Fruit fly (Drosophila melanogaster): ENCODE data around the gene CG32100.
A peak's percentile ranks its signal among the peaks of the same experiment; 100 is the strongest.

CG32100 gene

dm6 chr3L:12271195-12271618 lies 3.9 kb downstream of the CG32100 start, which contains the start of gene Pbgs (continued):
- no peak for TF ChIP-seq psq (GFP tag; optimal IDR thresholded peaks at IDR 0.05)
- no peak for TF ChIP-seq Doc2 (GFP tag; IDR thresholded peaks at IDR 0.05)
- TF ChIP-seq CG15514 (GFP tag; optimal IDR thresholded peaks at IDR 0.05), result peak; percentile 36
- TF ChIP-seq CG7372 (GFP tag; IDR thresholded peaks at IDR 0.05), result peak; percentile 59; the same call in 1 of the 2 replicates
- no peak for TF ChIP-seq sima (GFP tag; optimal IDR thresholded peaks at IDR 0.05)
- peak; percentile 34; the same call in 1 of the 2 replicates for TF ChIP-seq CG1024 (GFP tag; IDR thresholded peaks at IDR 0.05)
- no peak for TF ChIP-seq Dad (GFP tag; optimal IDR thresholded peaks at IDR 0.05)
- peak; percentile 19; the same call in 1 of the 3 replicates for TF ChIP-seq CG14050 (GFP tag; IDR thresholded peaks at IDR 0.05)
- TF ChIP-seq CG17802 (tag; optimal IDR thresholded peaks at IDR 0.05), result no peak
- peak; percentile 77 for TF ChIP-seq CG7839 (tag; optimal IDR thresholded peaks at IDR 0.05)
- TF ChIP-seq Ets97D (GFP tag; optimal IDR thresholded peaks at IDR 0.05), result no peak
- peak; percentile 16 for TF ChIP-seq salm (tag; optimal IDR thresholded peaks at IDR 0.05)
- TF ChIP-seq ci (GFP tag; IDR thresholded peaks at IDR 0.05), result peak; percentile 76
- peak; percentile 26 for TF ChIP-seq CG17385 (GFP tag; optimal IDR thresholded peaks at IDR 0.05)
- TF ChIP-seq pum (GFP tag; optimal IDR thresholded peaks at IDR 0.05), result no peak
- peak; percentile 10 for TF ChIP-seq CG15601 (tag; optimal IDR thresholded peaks at IDR 0.05)
- no peak for TF ChIP-seq pho (GFP tag; optimal IDR thresholded peaks at IDR 0.05)
- peak; percentile 40 for TF ChIP-seq CG13424 (tag; optimal IDR thresholded peaks at IDR 0.05)
- TF ChIP-seq Elba2 (GFP tag; optimal IDR thresholded peaks at IDR 0.05), result no peak
- TF ChIP-seq onecut (GFP tag; IDR thresholded peaks at IDR 0.05), result peak; percentile 38; the same call in 1 of the 2 replicates
- no peak for TF ChIP-seq CG4730 (GFP tag; IDR thresholded peaks at IDR 0.05)
- TF ChIP-seq CG10654 (GFP tag; optimal IDR thresholded peaks at IDR 0.05), result peak; percentile 39
- no peak for TF ChIP-seq CG33213 (GFP tag; optimal IDR thresholded peaks at IDR 0.05)
- peak; percentile 55; the same call in 2 of the 3 replicates for TF ChIP-seq dysf (GFP tag; IDR thresholded peaks at IDR 0.05)
- TF ChIP-seq fd64A (GFP tag; optimal IDR thresholded peaks at IDR 0.05), result no peak
- no peak for TF ChIP-seq CG12071 (GFP tag; optimal IDR thresholded peaks at IDR 0.05)
- peak; percentile 97 for TF ChIP-seq CG9437 (GFP tag; optimal IDR thresholded peaks at IDR 0.05)
- peak; percentile 13 for TF ChIP-seq Vsx1 (GFP tag; optimal IDR thresholded peaks at IDR 0.05)
- TF ChIP-seq Poxn (GFP tag; IDR thresholded peaks at IDR 0.05), result no peak
- TF ChIP-seq tgo (GFP tag; IDR thresholded peaks at IDR 0.05), result peak; percentile 34; the same call in 1 of the 3 replicates
- no peak for TF ChIP-seq tup (GFP tag; optimal IDR thresholded peaks at IDR 0.05)
- peak; percentile 57 for TF ChIP-seq Meics (GFP tag; optimal IDR thresholded peaks at IDR 0.05)
- TF ChIP-seq CG14965 (GFP tag; optimal IDR thresholded peaks at IDR 0.05; ENCODE audit: borderline replicate concordance), result no peak
- no peak for TF ChIP-seq CG3407 (GFP tag; optimal IDR thresholded peaks at IDR 0.05)
- peak; percentile 35; the same call in 1 of the 3 replicates for TF ChIP-seq Dbx (GFP tag; IDR thresholded peaks at IDR 0.05)
- TF ChIP-seq ham (GFP tag; IDR thresholded peaks at IDR 0.05), result no peak
- peak; percentile 13; the same call in 1 of the 2 replicates for TF ChIP-seq inv (GFP tag; IDR thresholded peaks at IDR 0.05; ENCODE audit: partially characterized antibody)
- no peak for TF ChIP-seq Atf6 (GFP tag; IDR thresholded peaks at IDR 0.05)
- TF ChIP-seq Dll (GFP tag; IDR thresholded peaks at IDR 0.05; ENCODE audit: partially characterized antibody), result no peak
- no peak for TF ChIP-seq toy (GFP tag; IDR thresholded peaks at IDR 0.05)
- TF ChIP-seq so (GFP tag; IDR thresholded peaks at IDR 0.05), result peak; percentile 23; the same call in 1 of the 3 replicates
- TF ChIP-seq CG8359 (GFP tag; optimal IDR thresholded peaks at IDR 0.05; ENCODE audit: borderline replicate concordance), result peak; percentile 25
- peak; percentile 87 for TF ChIP-seq Med (GFP tag)
- TF ChIP-seq fd96Cb (tag; optimal IDR thresholded peaks at IDR 0.05), result no peak
- TF ChIP-seq CG12104 (GFP tag; optimal IDR thresholded peaks at IDR 0.05), result no peak
- no peak for TF ChIP-seq ftz-f1 (GFP tag; optimal IDR thresholded peaks at IDR 0.05)
- TF ChIP-seq CG10267 (tag; optimal IDR thresholded peaks at IDR 0.05), result peak; percentile 85
- TF ChIP-seq hkb (optimal IDR thresholded peaks at IDR 0.05), result no peak
- peak; percentile 67 for TF ChIP-seq hkb (GFP tag; IDR thresholded peaks at IDR 0.05)
- no peak for TF ChIP-seq Hey (tag; optimal IDR thresholded peaks at IDR 0.05)
- TF ChIP-seq CG30403 (GFP tag; optimal IDR thresholded peaks at IDR 0.05), result peak; percentile 36

All from whole organism, embryonic.